Fruit fly (Drosophila melanogaster): ENCODE data around the gene CG13796.

DNA sequence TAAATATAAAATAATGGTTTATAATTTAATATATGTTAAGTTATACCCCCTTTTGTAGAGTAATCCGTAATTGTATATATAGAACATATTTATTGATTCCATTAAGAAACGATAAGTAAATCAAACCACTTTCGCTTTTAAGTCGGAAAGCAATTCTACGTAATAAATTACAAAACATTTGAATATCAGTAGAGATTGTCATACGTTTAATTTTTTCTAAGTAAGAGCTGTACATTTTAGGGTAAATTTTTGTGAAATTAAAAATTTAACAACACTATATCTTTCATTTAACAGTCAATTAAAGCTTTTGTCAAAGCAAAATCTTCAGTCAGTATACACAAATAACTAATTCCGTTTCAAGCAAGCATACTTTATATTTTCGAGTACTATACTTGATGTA, 21.4 kb upstream of the CG13796 start, which contains the start of gene CG46025:
- TF ChIP-seq CG8478 (optimal IDR thresholded peaks at IDR 0.05) = no peak
- TF ChIP-seq CTCF (optimal IDR thresholded peaks at IDR 0.05) = no peak

All from S2 (cell line).